Fruit fly (Drosophila melanogaster) whole organism, adult: ENCODE results near the gene CG12355.

Source experiments
- CG11617 ChIP-seq: fragments of 200-800 bp; sonication (Bioruptor generic); optimal IDR thresholded peaks from 2 replicates; lab custom pipeline; 2017; ENCODE audit warnings: mild to moderate bottlenecking, missing biosample characterization, missing genetic modification reagents, missing genetic modification characterization
- CG12768 ChIP-seq: fragments of 200-800 bp; sonication (Bioruptor generic); optimal IDR thresholded peaks from 2 replicates; lab custom pipeline; 2017; ENCODE audit warnings: missing biosample characterization, missing genetic modification characterization, mild to moderate bottlenecking, moderate library complexity, missing genetic modification reagents
- CG14711 ChIP-seq: fragments of 200-800 bp; sonication (Bioruptor generic); optimal IDR thresholded peaks from 2 replicates; lab custom pipeline; 2018; ENCODE audit warnings: missing biosample characterization, mild to moderate bottlenecking, missing genetic modification characterization, moderate library complexity
- CG1620 ChIP-seq: fragments of 200-800 bp; sonication (Bioruptor generic); optimal IDR thresholded peaks from 2 replicates; lab custom pipeline; 2016; ENCODE audit warnings: missing biosample characterization, missing genetic modification characterization
- CG33017 ChIP-seq: fragments of 200-800 bp; sonication (Bioruptor generic); optimal IDR thresholded peaks from 2 replicates; lab custom pipeline; 2018; ENCODE audit warnings: missing biosample characterization, mild to moderate bottlenecking, missing genetic modification characterization, moderate library complexity
- CG5204 ChIP-seq: fragments of 200-800 bp; sonication (Bioruptor generic); optimal IDR thresholded peaks from 2 replicates; lab custom pipeline; 2016; ENCODE audit warnings: missing biosample characterization, missing genetic modification characterization
- CG7045 ChIP-seq: fragments of 200-800 bp; sonication (Bioruptor generic); optimal IDR thresholded peaks from 2 replicates; lab custom pipeline; 2017; ENCODE audit warnings: missing biosample characterization, mild to moderate bottlenecking, missing genetic modification characterization
- CG7101 ChIP-seq: fragments of 200-800 bp; sonication (Bioruptor generic); optimal IDR thresholded peaks from 2 replicates; lab custom pipeline; 2018; ENCODE audit warnings: missing biosample characterization, mild to moderate bottlenecking, missing genetic modification characterization, moderate library complexity
- Clk ChIP-seq: fragments of 200-800 bp; sonication (Bioruptor generic); optimal IDR thresholded peaks from 2 replicates; lab custom pipeline; 2017; ENCODE audit warnings: missing biosample characterization, missing genetic modification characterization
- Crg-1 ChIP-seq: fragments of 200-800 bp; sonication (Bioruptor generic); optimal IDR thresholded peaks from 2 replicates; lab custom pipeline; 2016; ENCODE audit warnings: missing biosample characterization, missing genetic modification characterization
- Hr96 ChIP-seq: fragments of 200-800 bp; sonication (Bioruptor generic); optimal IDR thresholded peaks from 2 replicates; lab custom pipeline; 2016; ENCODE audit warnings: missing biosample characterization, missing genetic modification characterization
- Mnt ChIP-seq: fragments of 200-800 bp; sonication (Bioruptor generic); optimal IDR thresholded peaks from 2 replicates; lab custom pipeline; 2016; ENCODE audit warnings: missing biosample characterization, mild to moderate bottlenecking, missing genetic modification characterization
- bab1 ChIP-seq: fragments of 200-800 bp; sonication (Bioruptor generic); optimal IDR thresholded peaks from 3 replicates; lab custom pipeline; 2019; ENCODE audit warnings: missing biosample characterization, mild to moderate bottlenecking, missing genetic modification characterization, moderate library complexity
- cic ChIP-seq: fragments of 200-800 bp; sonication (Bioruptor generic); optimal IDR thresholded peaks from 2 replicates; lab custom pipeline; 2017; ENCODE audit warnings: missing biosample characterization, mild to moderate bottlenecking, missing genetic modification characterization, moderate library complexity
- cnc ChIP-seq, 2 experiments: fragments of >200 bp; optimal IDR thresholded peaks; 2 replicates each; lab custom pipeline; 2017
- kay ChIP-seq: fragments of 200-800 bp; sonication (Bioruptor generic); peaks from one replicate; lab custom pipeline; 2016; ENCODE audit warnings: missing biosample characterization, missing genetic modification characterization, borderline replicate concordance
- ovo ChIP-seq: fragments of 200-800 bp; sonication (Bioruptor generic); optimal IDR thresholded peaks from 2 replicates; lab custom pipeline; 2016; ENCODE audit warnings: missing biosample characterization, missing genetic modification characterization
- pad ChIP-seq: fragments of 200-800 bp; sonication (Bioruptor generic); optimal IDR thresholded peaks from 3 replicates; lab custom pipeline; 2017; ENCODE audit warnings: missing biosample characterization, missing genetic modification characterization, mild to moderate bottlenecking, moderate library complexity, missing genetic modification reagents
- tj ChIP-seq: fragments of 200-800 bp; sonication (Bioruptor generic); optimal IDR thresholded peaks from 3 replicates; lab custom pipeline; 2017; ENCODE audit warnings: missing biosample characterization, mild to moderate bottlenecking, missing genetic modification characterization, moderate library complexity
- toe ChIP-seq: fragments of 200-800 bp; sonication (Bioruptor generic); optimal IDR thresholded peaks from 2 replicates; lab custom pipeline; 2016; ENCODE audit warnings: missing biosample characterization, missing genetic modification characterization

The CG12355 gene

dm6 chr3L:15508233-15508632 is 12.9 kb upstream of the CG12355 start, which contains the start of gene CG7841:
Gene CG7841, minus strand, starts transcription at chr3L:15508252.
- TF ChIP-seq tj (GFP tag; lab: Kevin White, UChicago), result peak; percentile 89
- TF ChIP-seq CG1620, result peak; percentile 90
- TF ChIP-seq CG7045 (GFP tag; lab: Kevin White, UChicago), result peak; percentile 99
- TF ChIP-seq Crg-1 (GFP tag; lab: Kevin White, UChicago), result peak; percentile 95
- peak; percentile 98 for TF ChIP-seq Hr96 (GFP tag; lab: Kevin White, UChicago)
- TF ChIP-seq CG5204, result no peak
- no peak for TF ChIP-seq toe (GFP tag; lab: Kevin White, UChicago)
- no peak for TF ChIP-seq cnc (optimal IDR thresholded peaks at IDR 0.05; lab: Kevin White, UChicago)
- TF ChIP-seq Clk (GFP tag; lab: Kevin White, UChicago), result peak; percentile 96
- TF ChIP-seq pad (GFP tag; lab: Kevin White, UChicago), result peak; percentile 90
- TF ChIP-seq CG14711 (tag; lab: Kevin White, UChicago), result peak; percentile 97
- TF ChIP-seq ovo, result peak; percentile 91
- TF ChIP-seq CG33017 (tag; lab: Kevin White, UChicago), result peak; percentile 99
- TF ChIP-seq Mnt (GFP tag; lab: Kevin White, UChicago), result peak; percentile 99
- TF ChIP-seq CG7101 (tag; lab: Kevin White, UChicago), result peak; percentile 99
- peak; percentile 99 for TF ChIP-seq CG11617
- peak; percentile 98 for TF ChIP-seq kay
- peak; percentile 99 for TF ChIP-seq CG12768 (GFP tag; lab: Kevin White, UChicago)
- peak; percentile 99 for TF ChIP-seq bab1 (GFP tag; lab: Kevin White, UChicago)
- peak; percentile 87 for TF ChIP-seq cic

- TF ChIP-seq ovo, result no peak
- TF ChIP-seq cic, result no peak
- TF ChIP-seq Mnt (GFP tag; lab: Kevin White, UChicago), result no peak
- TF ChIP-seq Clk (GFP tag; lab: Kevin White, UChicago), result no peak
- no peak for TF ChIP-seq bab1 (GFP tag; lab: Kevin White, UChicago)
- no peak for TF ChIP-seq tj (GFP tag; lab: Kevin White, UChicago)
- TF ChIP-seq cnc (optimal IDR thresholded peaks at IDR 0.05; lab: Kevin White, UChicago), result no peak
- TF ChIP-seq CG7101 (tag; lab: Kevin White, UChicago), result no peak
- no peak for TF ChIP-seq CG5204
- TF ChIP-seq Crg-1 (GFP tag; lab: Kevin White, UChicago), result no peak
- no peak for TF ChIP-seq CG1620
- TF ChIP-seq CG11617, result no peak
- TF ChIP-seq CG33017 (tag; lab: Kevin White, UChicago), result no peak
Measured at dm6 chr3L:15507148-15507896, 12.0 kb upstream of the CG12355 start.

dm6 chr3L:15506174-15506926 is 11.0 kb upstream of the CG12355 start:
- TF ChIP-seq cic (peak; percentile 53), Hr96 (GFP tag; lab: Kevin White, UChicago) (no peak)

dm6 chr3L:15504687-15505086 is 9.3 kb upstream of the CG12355 start, which contains the start of gene CG7857:
Gene CG7857, minus strand, starts transcription at chr3L:15504894.
- TF ChIP-seq CG5204 (no peak), Crg-1 (GFP tag; lab: Kevin White, UChicago) (no peak), CG7101 (tag; lab: Kevin White, UChicago) (no peak)

dm6 chr3L:15502256-15502655 is 6.9 kb upstream of the CG12355 start:
- TF ChIP-seq cnc (optimal IDR thresholded peaks at IDR 0.05; lab: Kevin White, UChicago), result no peak
- peak; percentile 8 for TF ChIP-seq cic

dm6 chr3L:15501646-15501972 is 6.3 kb upstream of the CG12355 start:
- TF ChIP-seq pad (GFP tag; lab: Kevin White, UChicago) (no peak), CG14711 (tag; lab: Kevin White, UChicago) (no peak), Mnt (GFP tag; lab: Kevin White, UChicago) (peak; percentile 60), CG11617 (no peak), CG33017 (tag; lab: Kevin White, UChicago) (no peak), cic (peak; percentile 9), Clk (GFP tag; lab: Kevin White, UChicago) (no peak), Hr96 (GFP tag; lab: Kevin White, UChicago) (no peak), toe (GFP tag; lab: Kevin White, UChicago) (no peak), CG12768 (GFP tag; lab: Kevin White, UChicago) (peak; percentile 27), cnc (optimal IDR thresholded peaks at IDR 0.05; lab: Kevin White, UChicago) (no peak), CG1620 (no peak), CG7045 (GFP tag; lab: Kevin White, UChicago) (no peak), ovo (no peak)
